Worm (Caenorhabditis elegans): ENCODE data around the gene srn-1.

DNA sequence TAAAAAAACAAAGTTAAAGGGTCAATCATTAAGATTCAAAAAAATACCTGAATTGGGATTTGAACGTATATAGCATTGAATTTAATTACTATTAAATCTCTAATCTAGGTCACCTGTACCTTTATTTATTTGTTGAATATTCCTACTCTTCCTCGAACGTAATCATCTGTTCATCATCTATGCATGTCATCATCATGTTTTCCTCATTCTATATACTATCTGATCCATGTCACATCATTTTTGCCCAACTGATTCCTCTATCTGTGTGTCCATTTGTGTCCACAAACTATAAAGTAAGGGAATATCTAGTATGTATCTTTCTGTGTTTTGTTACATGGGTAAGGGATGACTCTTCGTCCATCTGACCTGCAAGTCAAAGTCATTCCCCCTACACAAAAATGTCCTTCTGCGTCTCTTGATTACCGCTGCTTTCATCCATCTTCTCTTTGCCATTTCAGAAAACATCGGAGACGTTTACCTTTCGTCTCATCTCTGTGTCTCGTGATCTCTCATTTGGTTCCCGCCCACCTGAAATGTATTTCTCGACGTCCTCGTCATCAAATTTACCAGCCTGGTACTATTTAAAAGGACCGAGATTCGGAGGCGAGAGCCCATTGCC lies 36.6 kb upstream of the srn-1 start:
- TF ChIP-seq ama-1 (optimal IDR thresholded peaks at IDR 0.05) (no peak), fos-1 (tag; optimal IDR thresholded peaks at IDR 0.05) (peak; percentile 14), nhr-23 (tag; optimal IDR thresholded peaks at IDR 0.05) (no peak), lin-13 (GFP tag; optimal IDR thresholded peaks at IDR 0.05) (no peak), lsy-2 (tag; optimal IDR thresholded peaks at IDR 0.05) (no peak), zag-1 (tag; optimal IDR thresholded peaks at IDR 0.05) (no peak), mab-5 (tag; optimal IDR thresholded peaks at IDR 0.05) (no peak)

All from whole organism, L2 larva.